Worm (Caenorhabditis elegans): ENCODE results near the gene F25H9.7.

DNA sequence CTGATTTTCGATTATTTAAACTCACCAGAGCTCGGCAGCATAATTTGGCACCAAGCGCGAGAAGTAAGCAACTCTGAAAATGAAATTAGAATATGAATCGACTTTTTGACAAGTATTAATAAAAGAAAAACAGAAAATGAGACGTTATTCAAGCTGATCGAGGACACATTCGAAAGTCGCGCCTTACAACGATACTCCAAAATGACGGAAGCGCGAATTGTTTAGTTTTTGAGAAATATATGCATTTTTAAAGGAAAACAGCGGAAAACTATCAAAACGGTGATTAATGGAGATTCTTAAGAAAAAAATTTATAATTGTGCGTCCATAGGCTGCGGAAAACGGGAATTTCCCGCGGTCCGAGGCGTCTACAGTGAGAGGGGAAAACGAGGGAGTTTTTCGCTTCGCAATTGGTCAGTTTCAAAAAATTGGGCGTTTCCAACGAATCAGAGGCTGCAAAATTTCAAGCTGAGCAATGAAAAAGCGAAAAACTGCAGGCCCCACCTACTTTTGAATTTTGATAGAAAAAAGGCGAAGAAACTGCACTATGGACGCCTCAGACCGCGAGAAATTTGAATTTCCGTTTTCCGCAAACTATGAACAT lies 30.6 kb upstream of the F25H9.7 start, which contains the start of gene mes-4:
- TF ChIP-seq ztf-29 (GFP tag; IDR thresholded peaks at IDR 0.05) (no peak), T22C8.4 (GFP tag; IDR thresholded peaks at IDR 0.05) (no peak), med-1 (GFP tag; optimal IDR thresholded peaks at IDR 0.05; ENCODE audit: insufficient read depth) (no peak), flt-1 (GFP tag; IDR thresholded peaks at IDR 0.05) (no peak), ztf-23 (GFP tag; IDR thresholded peaks at IDR 0.05) (no peak), cog-1 (tag; optimal IDR thresholded peaks at IDR 0.05) (no peak), klf-2 (GFP tag; conservative IDR thresholded peaks at IDR 0.05) (no peak), ref-1 (GFP tag; conservative IDR thresholded peaks at IDR 0.05) (no peak), tab-1 (GFP tag; IDR thresholded peaks at IDR 0.05) (no peak)

All from whole organism, midembryonic.